Fruit fly (Drosophila melanogaster) Kc167 (cell line): ENCODE measurements around the gene CG5104.
"Not testable (repeated sequence)": the region's sequence is repeated elsewhere in the genome, so short reads cannot be mapped to it uniquely, and the experiment has no call there.

Experiments
- Myc ChIP-seq: fragments of >200 bp; optimal IDR thresholded peaks from 2 replicates; lab custom pipeline; 2017; ENCODE audit warnings: missing external identifiers
- Sin3A ChIP-seq: fragments of >200 bp; optimal IDR thresholded peaks from 2 replicates; lab custom pipeline; 2018; ENCODE audit warnings: missing external identifiers
- h ChIP-seq: fragments of >200 bp; optimal IDR thresholded peaks from 3 replicates; lab custom pipeline; 2018; ENCODE audit warnings: missing external identifiers
- insv ChIP-seq: fragments of >200 bp; optimal IDR thresholded peaks from 3 replicates; lab custom pipeline; 2018; ENCODE audit warnings: missing external identifiers
- psq ChIP-seq: fragments of >200 bp; optimal IDR thresholded peaks from 2 replicates; lab custom pipeline; 2017; ENCODE audit warnings: missing external identifiers
- ttk ChIP-seq: sonication (Bioruptor generic); optimal IDR thresholded peaks from 2 replicates; lab custom pipeline; 2017; ENCODE audit warnings: missing external identifiers

CG5104 gene

dm6 chr3L:20494780-20495591 is 25.8 kb upstream of the CG5104 start, which contains the start of gene ZnT77C:
Gene ZnT77C, minus strand, starts transcription at chr3L:20494921.
- TF ChIP-seq psq (lab: Kevin White, UChicago) = no peak
- no peak for TF ChIP-seq Myc
- TF ChIP-seq Sin3A = no peak
- TF ChIP-seq h (lab: Kevin White, UChicago) = no peak
- no peak for TF ChIP-seq ttk (lab: Kevin White, UChicago)
- TF ChIP-seq insv (lab: Kevin White, UChicago) = no peak

dm6 chr3L:20497124-20497996 is 23.4 kb upstream of the CG5104 start, which contains the start of gene CG32425:
Gene CG32425, plus strand, starts transcription at chr3L:20497323.
- TF ChIP-seq h (lab: Kevin White, UChicago) = no peak
- TF ChIP-seq ttk (lab: Kevin White, UChicago) = no peak
- no peak for TF ChIP-seq Sin3A
- TF ChIP-seq insv (lab: Kevin White, UChicago) = no peak
- no peak for TF ChIP-seq Myc
- TF ChIP-seq psq (lab: Kevin White, UChicago) = no peak

- TF ChIP-seq Sin3A (no peak), psq (lab: Kevin White, UChicago) (no peak), ttk (lab: Kevin White, UChicago) (no peak), h (lab: Kevin White, UChicago) (no peak), Myc (no peak), insv (lab: Kevin White, UChicago) (no peak)
Measured at dm6 chr3L:20498204-20498603, 22.6 kb upstream of the CG5104 start.

dm6 chr3L:20499536-20499935 is 21.3 kb upstream of the CG5104 start, which contains the start of gene CG18281:
Gene CG18281, plus strand, starts transcription at chr3L:20499836.
- TF ChIP-seq ttk (lab: Kevin White, UChicago); Sin3A; h (lab: Kevin White, UChicago): not testable (repeated sequence)

- TF ChIP-seq h (lab: Kevin White, UChicago) (no peak), Myc (no peak), psq (lab: Kevin White, UChicago) (no peak)
Measured at dm6 chr3L:20503256-20503655, 17.6 kb upstream of the CG5104 start.

- not testable (repeated sequence) for TF ChIP-seq psq, h, insv (lab: Kevin White, UChicago)
Measured at dm6 chr3L:20503886-20504285, 16.9 kb upstream of the CG5104 start, which contains the start of gene CG17637. Gene CG17637, plus strand, starts transcription at chr3L:20504186.

- TF ChIP-seq psq (lab: Kevin White, UChicago) (no peak), h (lab: Kevin White, UChicago) (no peak), Myc (no peak)
Measured at dm6 chr3L:20505732-20506131, 15.1 kb upstream of the CG5104 start, which contains the start of gene CG5078. Gene CG5078, plus strand, starts transcription at chr3L:20506032.

- no peak for TF ChIP-seq ttk (lab: Kevin White, UChicago)
- TF ChIP-seq h (lab: Kevin White, UChicago) = no peak
- no peak for TF ChIP-seq Sin3A
- no peak for TF ChIP-seq psq (lab: Kevin White, UChicago)
- TF ChIP-seq insv (lab: Kevin White, UChicago) = no peak
- TF ChIP-seq Myc = no peak
Measured at dm6 chr3L:20507552-20507951, 13.3 kb upstream of the CG5104 start.

- no peak for TF ChIP-seq ttk (lab: Kevin White, UChicago)
- TF ChIP-seq insv (lab: Kevin White, UChicago) = no peak
Measured at dm6 chr3L:20508136-20508635, 12.6 kb upstream of the CG5104 start.

dm6 chr3L:20509121-20509934 is 11.5 kb upstream of the CG5104 start:
- no peak for TF ChIP-seq psq (lab: Kevin White, UChicago)
- no peak for TF ChIP-seq Sin3A
- no peak for TF ChIP-seq insv (lab: Kevin White, UChicago)
- TF ChIP-seq Myc = no peak
- no peak for TF ChIP-seq ttk (lab: Kevin White, UChicago)
- no peak for TF ChIP-seq h (lab: Kevin White, UChicago)

dm6 chr3L:20511499-20512108 is 9.2 kb upstream of the CG5104 start:
- TF ChIP-seq insv (lab: Kevin White, UChicago) (no peak), Sin3A (no peak), ttk (lab: Kevin White, UChicago) (no peak), psq (lab: Kevin White, UChicago) (no peak), h (lab: Kevin White, UChicago) (no peak), Myc (no peak)
